Worm (Caenorhabditis elegans) whole organism, mixed stage, embryonic: ENCODE data around the gene kvs-5.

ENCODE experiments used
- blmp-1 ChIP-seq: fragments of 150-350 bp; optimal IDR thresholded peaks from 2 replicates; lab custom pipeline; 2014; ENCODE audit warnings: missing biosample characterization, missing genetic modification characterization
- ces-1 ChIP-seq: fragments of 150-350 bp; optimal IDR thresholded peaks from 2 replicates; lab custom pipeline; 2014; ENCODE audit warnings: missing biosample characterization, missing genetic modification reagents, missing genetic modification characterization
- elt-1 ChIP-seq: sonication (generic microtip); optimal IDR thresholded peaks from 2 replicates; lab custom pipeline; 2017; ENCODE audit warnings: missing genetic modification characterization, mild to moderate bottlenecking, missing compliant biosample characterization, antibody characterized with exemption, moderate library complexity, borderline replicate concordance; ENCODE audit not compliant: insufficient read depth
- ham-2 ChIP-seq: fragments of 200-800 bp; sonication (Bioruptor generic); optimal IDR thresholded peaks from 2 replicates; lab custom pipeline; 2018; ENCODE audit warnings: mild to moderate bottlenecking, missing genetic modification characterization, missing compliant biosample characterization
- mab-5 ChIP-seq: fragments of 150-350 bp; optimal IDR thresholded peaks from 2 replicates; lab custom pipeline; 2014; ENCODE audit warnings: missing biosample characterization, missing genetic modification characterization
- mep-1 ChIP-seq: fragments of 150-350 bp; optimal IDR thresholded peaks from 2 replicates; lab custom pipeline; 2017; ENCODE audit warnings: missing biosample characterization, missing genetic modification reagents, missing genetic modification characterization, inconsistent platforms
- nhr-12 ChIP-seq: fragments of 150-350 bp; optimal IDR thresholded peaks from 2 replicates; lab custom pipeline; 2014; ENCODE audit warnings: missing biosample characterization, missing genetic modification characterization
- nhr-76 ChIP-seq: sonication (generic microtip); optimal IDR thresholded peaks from 2 replicates; lab custom pipeline; 2017; ENCODE audit warnings: missing biosample characterization, missing genetic modification characterization
- sem-2 ChIP-seq: fragments of 200-800 bp; sonication (Bioruptor generic); optimal IDR thresholded peaks from 2 replicates; lab custom pipeline; 2018; ENCODE audit warnings: mild to moderate bottlenecking, missing genetic modification characterization, missing compliant biosample characterization
- snpc-4 ChIP-seq: fragments of 150-350 bp; optimal IDR thresholded peaks from 2 replicates; lab custom pipeline; 2014; ENCODE audit warnings: missing biosample characterization, missing genetic modification characterization
- sptf-1 ChIP-seq: sonication (generic microtip); optimal IDR thresholded peaks from 2 replicates; lab custom pipeline; 2017; ENCODE audit warnings: mild to moderate bottlenecking, missing genetic modification characterization, moderate library complexity, missing compliant biosample characterization
- unc-39 ChIP-seq: fragments of 150-350 bp; optimal IDR thresholded peaks from 2 replicates; lab custom pipeline; 2014; ENCODE audit warnings: missing biosample characterization, missing genetic modification characterization
- unc-62 ChIP-seq: fragments of 150-350 bp; optimal IDR thresholded peaks from 2 replicates; lab custom pipeline; 2014; ENCODE audit warnings: missing biosample characterization, missing genetic modification reagents, missing genetic modification characterization

ce11 chrIV:749557-749956, 13.0 kb downstream of the kvs-5 start:
- no peak for TF ChIP-seq sptf-1
- TF ChIP-seq snpc-4 (tag; lab: Kevin White, UChicago): no peak
- TF ChIP-seq ham-2 (GFP tag; lab: Kevin White, UChicago): no peak
- no peak for TF ChIP-seq unc-39 (tag; lab: Kevin White, UChicago)
- no peak for TF ChIP-seq unc-62
- TF ChIP-seq nhr-12 (tag; lab: Kevin White, UChicago): no peak
- no peak for TF ChIP-seq ces-1
- no peak for TF ChIP-seq mep-1 (tag; lab: Kevin White, UChicago)
- no peak for TF ChIP-seq mab-5
- no peak for TF ChIP-seq nhr-76 (tag; lab: Kevin White, UChicago)
- no peak for TF ChIP-seq sem-2 (GFP tag; lab: Kevin White, UChicago)
- TF ChIP-seq elt-1 (tag; lab: Kevin White, UChicago): no peak
- no peak for TF ChIP-seq blmp-1 (tag; lab: Kevin White, UChicago)
